Fruit fly (Drosophila melanogaster) whole organism, wandering third instar larva: ENCODE data around the gene Chd1.

ENCODE experiments used
- Abd-B ChIP-seq: fragments of >200 bp; optimal IDR thresholded peaks from 2 replicates; lab custom pipeline; 2017; ENCODE audit warnings: missing biosample characterization, missing genetic modification characterization
- CG32264 ChIP-seq: fragments of 200-800 bp; sonication (Bioruptor generic); optimal IDR thresholded peaks from 2 replicates; lab custom pipeline; 2016; ENCODE audit warnings: missing biosample characterization, missing genetic modification characterization
- CG9705 ChIP-seq: fragments of 200-800 bp; sonication (Bioruptor generic); optimal IDR thresholded peaks from 2 replicates; lab custom pipeline; 2018; ENCODE audit warnings: missing biosample characterization, mild to moderate bottlenecking, missing genetic modification characterization
- CrebA ChIP-seq: fragments of 200-800 bp; sonication (Bioruptor generic); optimal IDR thresholded peaks from 2 replicates; lab custom pipeline; 2016; ENCODE audit warnings: missing biosample characterization, mild to moderate bottlenecking, missing genetic modification characterization, borderline replicate concordance
- Dfd ChIP-seq: fragments of >200 bp; optimal IDR thresholded peaks from 2 replicates; lab custom pipeline; 2017; ENCODE audit warnings: missing biosample characterization, missing genetic modification characterization
- Dif ChIP-seq: fragments of 200-275, 200-300 bp; sonication (Bioruptor generic); optimal IDR thresholded peaks from 2 replicates; lab custom pipeline; 2018; ENCODE audit warnings: missing biosample characterization, missing genetic modification characterization; ENCODE audit not compliant: partially characterized antibody
- GATAd ChIP-seq: sonication (Bioruptor generic); optimal IDR thresholded peaks from 2 replicates; lab custom pipeline; 2016; ENCODE audit warnings: missing biosample characterization, missing genetic modification characterization
- HLH106 ChIP-seq: fragments of 200-800 bp; optimal IDR thresholded peaks from 3 replicates; lab custom pipeline; 2019; ENCODE audit warnings: missing biosample characterization, mild to moderate bottlenecking, missing genetic modification characterization, moderate library complexity
- Hnf4 ChIP-seq: fragments of 200-800 bp; sonication (Bioruptor generic); optimal IDR thresholded peaks from 2 replicates; lab custom pipeline; 2016; ENCODE audit warnings: missing biosample characterization, mild to moderate bottlenecking, missing genetic modification characterization
- Hr78 ChIP-seq: fragments of >200 bp; optimal IDR thresholded peaks from 2 replicates; lab custom pipeline; 2017; ENCODE audit warnings: missing biosample characterization, missing genetic modification characterization
- Hr83 ChIP-seq: fragments of 200-300 bp; sonication (Bioruptor generic); optimal IDR thresholded peaks from 2 replicates; lab custom pipeline; 2016; ENCODE audit warnings: missing biosample characterization, mild to moderate bottlenecking, missing genetic modification characterization, moderate library complexity; ENCODE audit not compliant: poor library complexity, severe bottlenecking
- Jra ChIP-seq: sonication (Bioruptor generic); optimal IDR thresholded peaks from 2 replicates; lab custom pipeline; 2016; ENCODE audit warnings: missing biosample characterization, missing genetic modification characterization
- Mio ChIP-seq: sonication (Bioruptor generic); optimal IDR thresholded peaks from 2 replicates; lab custom pipeline; 2016; ENCODE audit warnings: missing biosample characterization, missing genetic modification characterization
- Myc ChIP-seq: fragments of >200 bp; optimal IDR thresholded peaks from 2 replicates; lab custom pipeline; 2017
- OdsH ChIP-seq: fragments of 200-800 bp; sonication (Bioruptor generic); optimal IDR thresholded peaks from 2 replicates; lab custom pipeline; 2016; ENCODE audit warnings: missing biosample characterization, mild to moderate bottlenecking, missing genetic modification characterization
- Rel ChIP-seq, 2 experiments: fragments of 200-800 bp; sonication (Bioruptor generic) in 1 of 2; optimal IDR thresholded peaks; 2 replicates in 1 of 2; 3 replicates in 1 of 2; lab custom pipeline; 2016 to 2019; ENCODE audit warnings: mild to moderate bottlenecking in 2 of 2, missing biosample characterization in 2 of 2, missing genetic modification characterization in 2 of 2, moderate library complexity in 1 of 2
- Sp1 ChIP-seq: fragments of 200-800 bp; sonication (Bioruptor generic); optimal IDR thresholded peaks from 3 replicates; lab custom pipeline; 2019; ENCODE audit warnings: missing biosample characterization, mild to moderate bottlenecking, missing genetic modification characterization, moderate library complexity
- br ChIP-seq: fragments of 200-800 bp; sonication (Bioruptor generic); optimal IDR thresholded peaks from 2 replicates; lab custom pipeline; 2016; ENCODE audit warnings: missing biosample characterization, missing genetic modification characterization
- brk ChIP-seq: fragments of 200-800 bp; sonication (Bioruptor generic); optimal IDR thresholded peaks from 2 replicates; lab custom pipeline; 2016; ENCODE audit warnings: missing biosample characterization, mild to moderate bottlenecking, missing genetic modification characterization
- dl ChIP-seq, 2 experiments: fragments of 175-275, 200-275 bp in 1 of 2; fragments of 200-275 bp in 1 of 2; sonication (Bioruptor generic); optimal IDR thresholded peaks; lab custom pipeline; 2018; ENCODE audit warnings: mild to moderate bottlenecking in 2 of 2, missing biosample characterization in 2 of 2, missing genetic modification characterization in 2 of 2, moderate library complexity in 2 of 2; ENCODE audit not compliant: partially characterized antibody in 2 of 2, insufficient read depth in 1 of 2
- dmrt93B ChIP-seq: fragments of 200-800 bp; sonication (Bioruptor generic); optimal IDR thresholded peaks from 2 replicates; lab custom pipeline; 2018; ENCODE audit warnings: missing biosample characterization, mild to moderate bottlenecking, missing genetic modification characterization
- dsf ChIP-seq: sonication (Bioruptor generic); optimal IDR thresholded peaks from 2 replicates; lab custom pipeline; 2016; ENCODE audit warnings: missing biosample characterization, missing genetic modification characterization, borderline replicate concordance
- ey ChIP-seq: fragments of 200-800 bp; sonication (Bioruptor generic); optimal IDR thresholded peaks from 2 replicates; lab custom pipeline; 2016; ENCODE audit warnings: missing biosample characterization, missing genetic modification characterization
- foxo ChIP-seq, 2 experiments: fragments of 200-800 bp; sonication (Bioruptor generic); optimal IDR thresholded peaks; 2 replicates in 1 of 2; 3 replicates in 1 of 2; lab custom pipeline; 2016 to 2017; ENCODE audit warnings: missing biosample characterization in 2 of 2, missing genetic modification characterization in 2 of 2
- fru ChIP-seq: fragments of 200-800 bp; sonication (Bioruptor generic); optimal IDR thresholded peaks from 3 replicates; lab custom pipeline; 2016; ENCODE audit warnings: missing biosample characterization, mild to moderate bottlenecking, missing genetic modification characterization
- h ChIP-seq: fragments of 200-800 bp; sonication (Bioruptor generic); optimal IDR thresholded peaks from 3 replicates; lab custom pipeline; 2016; ENCODE audit warnings: missing biosample characterization, mild to moderate bottlenecking, missing genetic modification characterization
- jim ChIP-seq: fragments of 175-275, 200-325 bp; sonication (Bioruptor generic); optimal IDR thresholded peaks from 2 replicates; lab custom pipeline; 2016; ENCODE audit warnings: missing biosample characterization, mild to moderate bottlenecking, missing genetic modification characterization
- lola ChIP-seq: fragments of >200 bp; optimal IDR thresholded peaks from 2 replicates; lab custom pipeline; 2017; ENCODE audit warnings: missing biosample characterization, missing genetic modification characterization
- pan ChIP-seq: fragments of >200 bp; optimal IDR thresholded peaks from 2 replicates; lab custom pipeline; 2017
- psq ChIP-seq: fragments of 200-800 bp; sonication (Bioruptor generic); optimal IDR thresholded peaks from 3 replicates; lab custom pipeline; 2017; ENCODE audit warnings: missing biosample characterization, mild to moderate bottlenecking, missing genetic modification characterization, moderate library complexity
- rgr ChIP-seq: fragments of 200-800 bp; sonication (Bioruptor generic); optimal IDR thresholded peaks from 3 replicates; lab custom pipeline; 2016; ENCODE audit warnings: missing biosample characterization, mild to moderate bottlenecking, missing genetic modification characterization
- sv ChIP-seq: fragments of 200-800 bp; sonication (Bioruptor generic); optimal IDR thresholded peaks from 3 replicates; lab custom pipeline; 2016; ENCODE audit warnings: missing biosample characterization, missing genetic modification characterization
- usp ChIP-seq: fragments of >200 bp; optimal IDR thresholded peaks from 2 replicates; lab custom pipeline; 2017; ENCODE audit warnings: missing biosample characterization, missing genetic modification characterization
- woc ChIP-seq: sonication (Bioruptor generic); optimal IDR thresholded peaks from 2 replicates; lab custom pipeline; 2016; ENCODE audit warnings: missing biosample characterization, mild to moderate bottlenecking, missing genetic modification characterization

Gene Chd1

DNA sequence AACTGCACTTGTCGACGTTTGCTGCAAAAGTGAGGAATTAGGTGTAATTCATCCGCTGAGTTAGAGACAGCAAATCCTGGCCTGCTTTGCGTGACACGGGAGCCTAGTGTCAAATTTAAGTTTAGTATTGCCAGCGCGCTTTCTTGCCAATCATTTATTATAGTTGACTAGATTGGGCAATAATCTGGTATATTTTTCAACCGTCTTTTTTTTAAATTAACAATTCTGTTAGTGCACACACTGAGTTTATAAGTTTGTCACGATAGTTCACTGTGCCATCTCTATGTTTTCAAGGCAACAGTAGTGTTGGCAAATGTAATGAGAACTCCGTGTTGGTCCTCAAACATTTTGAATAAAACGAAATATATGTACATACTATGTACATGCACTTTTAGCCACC is 10.7 kb downstream of the Chd1 start, which contains the start of the genes CG9641 and CG3165 (continued):
- TF ChIP-seq HLH106 (peak; percentile 90), OdsH (GFP tag; lab: Kevin White, UChicago) (peak; percentile 88), Dfd (GFP tag; lab: Kevin White, UChicago) (no peak)

DNA sequence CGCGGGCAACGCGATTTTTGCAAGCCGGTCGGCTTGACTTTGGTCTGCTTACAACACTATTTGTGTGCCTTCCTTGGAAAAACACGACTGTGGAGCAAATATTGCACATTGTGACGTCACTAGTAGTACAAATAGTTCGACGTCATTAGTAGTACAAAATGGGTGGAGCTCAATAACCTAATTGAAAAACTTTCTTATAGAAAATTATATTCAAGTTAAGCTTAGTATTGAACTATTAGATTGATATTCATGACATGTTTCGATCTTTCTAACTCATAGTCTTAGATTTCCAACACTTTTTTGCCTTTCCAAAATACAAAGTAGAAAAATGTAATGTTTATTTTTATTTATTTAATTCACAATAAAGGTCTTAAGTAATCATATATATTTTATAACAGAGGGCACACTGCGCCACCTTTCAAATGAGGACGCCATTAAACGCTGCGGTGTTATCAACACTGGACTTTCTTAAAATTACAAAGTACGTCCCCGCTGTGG is 15.0 kb downstream of the Chd1 start, which contains the start of the genes Rrp1 and gammaTub23C:
Gene Rrp1 (minus strand): TSS at position 70 of the 498 bp plus-strand sequence.
Gene gammaTub23C (plus strand): TSS at position 453 of the 498 bp plus-strand sequence.
- TF ChIP-seq lola (GFP tag; lab: Kevin White, UChicago) (no peak), GATAd (GFP tag; lab: Kevin White, UChicago) (peak; percentile 43), OdsH (GFP tag; lab: Kevin White, UChicago) (peak; percentile 88), dmrt93B (GFP tag; lab: Kevin White, UChicago) (peak; percentile 93), fru (GFP tag; lab: Kevin White, UChicago) (peak; percentile 83), Rel (GFP tag; optimal IDR thresholded peaks at IDR 0.05; lab: Kevin White, UChicago) (no peak), Rel (tag; optimal IDR thresholded peaks at IDR 0.05; lab: Kevin White, UChicago) (peak; percentile 89), psq (peak; percentile 86), Abd-B (no peak), br (GFP tag; lab: Kevin White, UChicago) (peak; percentile 77), woc (GFP tag; lab: Kevin White, UChicago) (peak; percentile 88), rgr (GFP tag; lab: Kevin White, UChicago) (peak; percentile 90), Sp1 (GFP tag; lab: Kevin White, UChicago) (peak; percentile 90), CG9705 (GFP tag; lab: Kevin White, UChicago) (peak; percentile 84), Myc (lab: Kevin White, UChicago) (peak; percentile 55), Hnf4 (no peak), CrebA (no peak), foxo (GFP tag; optimal IDR thresholded peaks at IDR 0.05; lab: Kevin White, UChicago) (peak in 1 of 2 experiments; percentile 91), CG32264 (peak; percentile 18), HLH106 (peak; percentile 90), Dfd (GFP tag; lab: Kevin White, UChicago) (no peak), dsf (GFP tag; lab: Kevin White, UChicago) (peak; percentile 38), h (GFP tag; lab: Kevin White, UChicago) (peak; percentile 86), Hr83 (GFP tag; lab: Kevin White, UChicago) (peak; percentile 39), jim (GFP tag; lab: Kevin White, UChicago) (no peak), ey (GFP tag; lab: Kevin White, UChicago) (peak; percentile 81), Hr78 (GFP tag; lab: Kevin White, UChicago) (no peak), sv (peak; percentile 89), pan (lab: Kevin White, UChicago) (no peak), Jra (GFP tag; lab: Kevin White, UChicago) (peak; percentile 78)
- TF ChIP-seq, all 38 proteins: peak for 21

DNA sequence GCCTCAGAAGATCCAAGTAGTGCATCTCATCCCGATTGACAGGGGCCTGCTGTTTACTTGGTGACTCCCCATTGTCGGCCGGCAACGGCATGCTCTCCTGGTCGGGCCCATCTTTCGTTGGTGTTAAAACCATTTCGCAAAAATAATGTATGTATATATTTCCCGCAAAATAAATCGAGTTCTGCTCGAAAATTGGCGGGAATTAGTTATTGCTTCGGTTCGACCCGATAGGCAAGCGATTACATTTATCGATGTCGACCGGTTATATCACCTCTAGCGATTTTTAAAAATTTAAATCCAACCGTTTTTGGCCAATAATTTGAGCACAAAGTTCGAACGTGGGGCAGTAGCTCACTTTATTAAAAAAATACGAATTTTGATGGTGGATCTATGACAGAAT is 18.1 kb downstream of the Chd1 start, which contains the start of gene Ts:
Gene Ts (minus strand): TSS at position 201 of the 400 bp plus-strand sequence.
- TF ChIP-seq Abd-B (no peak), brk (GFP tag; lab: Kevin White, UChicago) (no peak), Jra (GFP tag; lab: Kevin White, UChicago) (no peak), lola (GFP tag; lab: Kevin White, UChicago) (no peak), CG32264 (no peak), Hnf4 (no peak), pan (lab: Kevin White, UChicago) (no peak), CG9705 (GFP tag; lab: Kevin White, UChicago) (no peak), Myc (lab: Kevin White, UChicago) (no peak), dl (GFP tag; optimal IDR thresholded peaks at IDR 0.05; lab: Kevin White, UChicago; ENCODE audit: insufficient read depth in 1 of 2, partially characterized antibody in 2 of 2) (no peak), rgr (GFP tag; lab: Kevin White, UChicago) (no peak), dsf (GFP tag; lab: Kevin White, UChicago) (no peak), Rel (GFP tag; optimal IDR thresholded peaks at IDR 0.05; lab: Kevin White, UChicago) (no peak), Rel (tag; optimal IDR thresholded peaks at IDR 0.05; lab: Kevin White, UChicago) (no peak), usp (GFP tag; lab: Kevin White, UChicago) (no peak), CrebA (no peak), jim (GFP tag; lab: Kevin White, UChicago) (no peak)

DNA sequence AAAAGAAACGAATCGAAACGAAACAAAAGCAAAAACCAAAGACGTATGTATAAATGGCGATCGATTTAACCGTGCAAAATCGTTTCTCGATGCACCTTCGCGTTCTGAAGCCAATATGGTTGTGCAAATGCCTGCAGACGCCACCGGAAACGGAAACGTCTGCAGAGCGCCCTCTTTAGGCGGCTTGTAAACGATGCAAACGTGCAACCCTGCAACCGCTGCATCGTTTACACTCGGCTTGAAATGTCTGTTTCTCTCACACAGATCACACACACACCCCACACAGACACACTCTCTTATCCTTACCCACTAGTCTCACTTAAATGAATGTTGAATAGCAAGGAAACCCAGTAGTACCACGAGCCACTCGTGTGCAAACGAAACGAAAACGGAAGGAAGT is 20.6 kb downstream of the Chd1 start:
- TF ChIP-seq CG32264 (no peak), jim (GFP tag; lab: Kevin White, UChicago) (no peak), sv (no peak), Myc (lab: Kevin White, UChicago) (no peak), Mio (no peak), Hr78 (GFP tag; lab: Kevin White, UChicago) (no peak), Dif (no peak), CG9705 (GFP tag; lab: Kevin White, UChicago) (no peak), Jra (GFP tag; lab: Kevin White, UChicago) (no peak), Rel (GFP tag; optimal IDR thresholded peaks at IDR 0.05; lab: Kevin White, UChicago) (no peak), Rel (tag; optimal IDR thresholded peaks at IDR 0.05; lab: Kevin White, UChicago) (no peak), GATAd (GFP tag; lab: Kevin White, UChicago) (no peak), ey (GFP tag; lab: Kevin White, UChicago) (no peak), rgr (GFP tag; lab: Kevin White, UChicago) (no peak), fru (GFP tag; lab: Kevin White, UChicago) (no peak), dsf (GFP tag; lab: Kevin White, UChicago) (no peak), h (GFP tag; lab: Kevin White, UChicago) (no peak)
